Fruit fly (Drosophila melanogaster): Measurements from ENCODE around the gene Gyc32E.

Gene Gyc32E

DNA sequence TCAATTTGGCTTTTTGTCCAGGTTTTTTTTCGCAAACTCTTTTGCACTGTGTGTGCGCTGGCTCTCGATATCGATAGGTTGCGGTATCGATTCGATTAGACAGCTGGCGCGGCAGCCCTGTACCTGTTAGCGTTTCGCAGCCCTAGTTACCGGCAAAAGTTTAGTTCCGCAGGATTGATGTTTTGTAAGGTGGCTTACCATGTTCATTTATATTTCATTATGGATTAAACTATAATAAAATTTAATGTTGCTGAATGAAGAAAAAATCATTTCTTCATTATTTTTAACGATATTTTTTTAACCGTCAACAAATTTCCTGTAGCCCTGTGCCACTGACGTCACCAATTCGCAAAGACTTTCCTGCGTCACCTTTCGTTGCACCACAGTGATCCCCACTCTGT lies 42.3 kb downstream of the Gyc32E start, which contains the start of gene Reps (continued):
- TF ChIP-seq CG17186 (GFP tag; optimal IDR thresholded peaks at IDR 0.05) (peak; percentile 97), ab (GFP tag; optimal IDR thresholded peaks at IDR 0.05) (peak; percentile 95), CG15514 (GFP tag; optimal IDR thresholded peaks at IDR 0.05) (peak; percentile 99), Ptx1 (GFP tag; IDR thresholded peaks at IDR 0.05) (peak; percentile 99), sd (tag; optimal IDR thresholded peaks at IDR 0.05) (no peak), Xbp1 (GFP tag; optimal IDR thresholded peaks at IDR 0.05) (peak; percentile 99), tio (GFP tag; optimal IDR thresholded peaks at IDR 0.05) (peak; percentile 99), cas (GFP tag; IDR thresholded peaks at IDR 0.05) (peak; percentile 98), Six4 (GFP tag; optimal IDR thresholded peaks at IDR 0.05) (peak; percentile 98), HLH54F (GFP tag; optimal IDR thresholded peaks at IDR 0.05) (peak; percentile 98), CG4328 (GFP tag; optimal IDR thresholded peaks at IDR 0.05) (peak; percentile 95), fd96Cb (tag; optimal IDR thresholded peaks at IDR 0.05) (peak; percentile 99), CG9797 (GFP tag; optimal IDR thresholded peaks at IDR 0.05) (peak; percentile 72), CG18619 (GFP tag; optimal IDR thresholded peaks at IDR 0.05) (peak; percentile 97), gsb (GFP tag; IDR thresholded peaks at IDR 0.05) (peak; percentile 97), Hr3 (GFP tag; optimal IDR thresholded peaks at IDR 0.05) (peak; percentile 99), hbn (GFP tag; IDR thresholded peaks at IDR 0.05; ENCODE audit: partially characterized antibody) (peak; percentile 56; the same call in 1 of the 2 replicates), Ets65A (GFP tag) (peak; percentile 100), HLHmδ (GFP tag; optimal IDR thresholded peaks at IDR 0.05) (peak; percentile 17), tx (GFP tag; optimal IDR thresholded peaks at IDR 0.05) (peak; percentile 96), Atf3 (GFP tag; optimal IDR thresholded peaks at IDR 0.05) (peak; percentile 99), Hr39 (optimal IDR thresholded peaks at IDR 0.05) (no peak), CG9215 (GFP tag; IDR thresholded peaks at IDR 0.05) (peak; percentile 98), CG2875 (GFP tag; optimal IDR thresholded peaks at IDR 0.05) (peak; percentile 97), ro (GFP tag; IDR thresholded peaks at IDR 0.05) (peak; percentile 99), ash1 (GFP tag; optimal IDR thresholded peaks at IDR 0.05) (peak; percentile 57), Hsf (GFP tag; optimal IDR thresholded peaks at IDR 0.05) (peak; percentile 99), CG6791 (GFP tag; IDR thresholded peaks at IDR 0.05; ENCODE audit: partially characterized antibody) (peak; percentile 79), ara (GFP tag; IDR thresholded peaks at IDR 0.05) (peak; percentile 99), mirr (GFP tag; optimal IDR thresholded peaks at IDR 0.05) (peak; percentile 94), Adf1 (GFP tag; IDR thresholded peaks at IDR 0.05) (peak; percentile 86), crol (GFP tag; IDR thresholded peaks at IDR 0.05) (peak; percentile 82), CG1233 (GFP tag; optimal IDR thresholded peaks at IDR 0.05) (peak; percentile 98), CG16779 (GFP tag; IDR thresholded peaks at IDR 0.05) (peak; percentile 95), pho (GFP tag; optimal IDR thresholded peaks at IDR 0.05) (peak; percentile 98), Spps (tag; optimal IDR thresholded peaks at IDR 0.05) (peak; percentile 98), CG8281 (tag; optimal IDR thresholded peaks at IDR 0.05) (peak; percentile 90), CG31224 (GFP tag; IDR thresholded peaks at IDR 0.05) (peak; percentile 97), CG17802 (tag; optimal IDR thresholded peaks at IDR 0.05) (peak; percentile 91), CG12299 (tag; optimal IDR thresholded peaks at IDR 0.05) (peak; percentile 97), vfl (GFP tag; optimal IDR thresholded peaks at IDR 0.05) (peak; percentile 97), btn (GFP tag; optimal IDR thresholded peaks at IDR 0.05) (peak; percentile 94), Gug (GFP tag; IDR thresholded peaks at IDR 0.05) (peak; percentile 99), pan (optimal IDR thresholded peaks at IDR 0.05) (no peak), pan (GFP tag; optimal IDR thresholded peaks at IDR 0.05 in 1 of 2, IDR thresholded peaks at IDR 0.05 in 1 of 2) (peak in 1 of 2 experiments; percentile 99), lov (optimal IDR thresholded peaks at IDR 0.05) (no peak), lov (GFP tag; IDR thresholded peaks at IDR 0.05) (peak; percentile 98), D19A (tag; optimal IDR thresholded peaks at IDR 0.05) (peak; percentile 94), Dad (GFP tag; optimal IDR thresholded peaks at IDR 0.05) (peak; percentile 98), CG18476 (GFP tag; optimal IDR thresholded peaks at IDR 0.05) (peak; percentile 98), CG4730 (GFP tag; IDR thresholded peaks at IDR 0.05) (peak; percentile 98), gro (GFP tag; optimal IDR thresholded peaks at IDR 0.05) (peak; percentile 97), ci (GFP tag; IDR thresholded peaks at IDR 0.05) (peak; percentile 99)

Data from whole organism, embryonic.